Worm (Caenorhabditis elegans) whole organism, young adult: ENCODE measurements around the gene C47E8.4.

Experiments
- B0336.3 ChIP-seq: fragments of 200-800 bp; sonication (Bioruptor generic); IDR thresholded peaks from 2 replicates; pipeline ENCODE4 v1.3.6; 2022; ENCODE audit warnings: missing genetic modification characterization, missing compliant biosample characterization
- F23B12.7 ChIP-seq: sonication (generic microtip); optimal IDR thresholded peaks from 2 replicates; lab custom pipeline; 2017; ENCODE audit warnings: missing genetic modification characterization, mild to moderate bottlenecking, missing compliant biosample characterization, antibody characterized with exemption, moderate library complexity; ENCODE audit not compliant: insufficient read depth
- F55B11.4 ChIP-seq: sonication (generic microtip); optimal IDR thresholded peaks from 2 replicates; lab custom pipeline; 2016; ENCODE audit warnings: missing compliant biosample characterization, missing genetic modification characterization, borderline replicate concordance; ENCODE audit not compliant: insufficient read depth
- F57C9.4 ChIP-seq: sonication (generic microtip); optimal IDR thresholded peaks from 2 replicates; lab custom pipeline; 2017; ENCODE audit warnings: mild to moderate bottlenecking, missing genetic modification characterization, missing compliant biosample characterization
- K11D2.4 ChIP-seq: fragments of 200-800 bp; sonication (Bioruptor generic); IDR thresholded peaks from 2 replicates; pipeline ENCODE4 v1.3.6; 2022; ENCODE audit warnings: missing genetic modification reagents, missing genetic modification characterization, missing compliant biosample characterization
- K12H6.12 ChIP-seq: fragments of 200-800 bp; sonication (Bioruptor generic); optimal IDR thresholded peaks from 2 replicates; lab custom pipeline; 2018; ENCODE audit warnings: mild to moderate bottlenecking, missing genetic modification characterization, missing compliant biosample characterization
- Y53F4B.3 ChIP-seq: fragments of 200-800 bp; sonication (Bioruptor generic); IDR thresholded peaks from 2 replicates; pipeline ENCODE4 v1.3.6; 2022; ENCODE audit warnings: missing genetic modification reagents, missing genetic modification characterization, missing compliant biosample characterization
- Y56A3A.18 ChIP-seq: fragments of 200-800 bp; sonication (Bioruptor generic); IDR thresholded peaks from 2 replicates; pipeline ENCODE4 v1.3.6; 2022; ENCODE audit warnings: missing genetic modification reagents, missing genetic modification characterization, missing compliant biosample characterization
- Y95B8A.8 ChIP-seq: fragments of 200-800 bp; sonication (Bioruptor generic); IDR thresholded peaks from 2 replicates; pipeline ENCODE4 v1.3.6; 2022; ENCODE audit warnings: missing genetic modification reagents, missing genetic modification characterization, missing compliant biosample characterization
- ZK185.1 ChIP-seq: sonication (generic microtip); optimal IDR thresholded peaks from 2 replicates; lab custom pipeline; 2016; ENCODE audit warnings: mild to moderate bottlenecking, missing genetic modification characterization, missing compliant biosample characterization; ENCODE audit not compliant: poor library complexity, severe bottlenecking
- akir-1 ChIP-seq: fragments of 200-800 bp; sonication (Bioruptor generic); optimal IDR thresholded peaks from 2 replicates; lab custom pipeline; 2018; ENCODE audit warnings: mild to moderate bottlenecking, missing genetic modification characterization, moderate library complexity, missing compliant biosample characterization
- aptf-3 ChIP-seq: fragments of 200-800 bp; sonication (Bioruptor generic); IDR thresholded peaks from 2 replicates; pipeline ENCODE4 v1.3.6; 2022; ENCODE audit warnings: missing genetic modification characterization, missing compliant biosample characterization
- attf-6 ChIP-seq: fragments of 200-800 bp; sonication (Bioruptor generic); IDR thresholded peaks from 2 replicates; pipeline ENCODE4 v1.3.6; 2022; ENCODE audit warnings: missing genetic modification reagents, missing genetic modification characterization, missing compliant biosample characterization
- bed-1 ChIP-seq: fragments of 200-800 bp; sonication (Bioruptor generic); IDR thresholded peaks from 2 replicates; pipeline ENCODE4 v1.3.6; 2022; ENCODE audit warnings: missing genetic modification reagents, missing genetic modification characterization, missing compliant biosample characterization
- bed-2 ChIP-seq: fragments of 200-800 bp; sonication (Bioruptor generic); IDR thresholded peaks from 2 replicates; pipeline ENCODE4 v1.3.6; 2022; ENCODE audit warnings: missing genetic modification reagents, missing genetic modification characterization, missing compliant biosample characterization
- ceh-27 ChIP-seq: fragments of 200-800 bp; sonication (Bioruptor generic); optimal IDR thresholded peaks from 2 replicates; lab custom pipeline; 2018; ENCODE audit warnings: mild to moderate bottlenecking, missing genetic modification characterization, moderate library complexity, missing compliant biosample characterization
- ceh-58 ChIP-seq: fragments of 200-800 bp; sonication (Bioruptor generic); IDR thresholded peaks from 2 replicates; pipeline ENCODE4 v1.3.6; 2022; ENCODE audit warnings: missing genetic modification characterization, missing compliant biosample characterization
- ceh-79 ChIP-seq: sonication (generic microtip); optimal IDR thresholded peaks from 2 replicates; lab custom pipeline; 2017; ENCODE audit warnings: mild to moderate bottlenecking, missing genetic modification characterization, missing compliant biosample characterization
- dox-1 ChIP-seq: fragments of 200-800 bp; sonication (Bioruptor generic); IDR thresholded peaks from 2 replicates; pipeline ENCODE4 v1.3.6; 2022; ENCODE audit warnings: missing genetic modification reagents, missing genetic modification characterization, missing compliant biosample characterization
- dpl-1 ChIP-seq: fragments of 150-350 bp; optimal IDR thresholded peaks from 2 replicates; lab custom pipeline; 2014; ENCODE audit warnings: missing biosample characterization, missing genetic modification reagents, missing genetic modification characterization
- efl-1 ChIP-seq: fragments of 150-350 bp; optimal IDR thresholded peaks from 2 replicates; lab custom pipeline; 2014; ENCODE audit warnings: missing biosample characterization, missing genetic modification reagents, missing genetic modification characterization
- egl-44 ChIP-seq: fragments of 200-800 bp; sonication (Bioruptor generic); IDR thresholded peaks from 2 replicates; pipeline ENCODE4 v1.3.6; 2022; ENCODE audit warnings: missing genetic modification reagents, missing genetic modification characterization, missing compliant biosample characterization
- hlh-12 ChIP-seq: sonication (generic microtip); optimal IDR thresholded peaks from 2 replicates; lab custom pipeline; 2016; ENCODE audit warnings: missing genetic modification characterization, missing compliant biosample characterization
- hmg-20 ChIP-seq: fragments of 200-800 bp; sonication (Bioruptor generic); IDR thresholded peaks from 2 replicates; pipeline ENCODE4 v1.3.6; 2022; ENCODE audit warnings: missing genetic modification reagents, missing genetic modification characterization, missing compliant biosample characterization
- hrde-1 ChIP-seq: sonication (generic microtip); optimal IDR thresholded peaks from 2 replicates; lab custom pipeline; 2016; ENCODE audit warnings: missing genetic modification characterization, mild to moderate bottlenecking, missing compliant biosample characterization, moderate library complexity, missing genotype, missing genetic modification reagents, borderline replicate concordance
- lag-1 ChIP-seq: fragments of 200-800 bp; sonication (Bioruptor generic); IDR thresholded peaks from 2 replicates; pipeline ENCODE4 v1.3.6; 2022; ENCODE audit warnings: missing genetic modification reagents, missing genetic modification characterization, missing compliant biosample characterization
- lir-1 ChIP-seq: fragments of 200-800 bp; sonication (Bioruptor generic); conservative IDR thresholded peaks from 2 replicates; pipeline ENCODE4 v1.3.6; 2022; ENCODE audit warnings: missing genetic modification reagents, missing genetic modification characterization, missing compliant biosample characterization
- madf-10 ChIP-seq: sonication (generic microtip); optimal IDR thresholded peaks from 2 replicates; lab custom pipeline; 2016; ENCODE audit warnings: mild to moderate bottlenecking, missing genetic modification characterization, missing compliant biosample characterization
- madf-3 ChIP-seq: fragments of 200-800 bp; sonication (Bioruptor generic); IDR thresholded peaks from 2 replicates; pipeline ENCODE4 v1.3.6; 2022; ENCODE audit warnings: missing genetic modification reagents, missing genetic modification characterization, missing compliant biosample characterization
- madf-6 ChIP-seq: fragments of 200-800 bp; sonication (Bioruptor generic); IDR thresholded peaks from 2 replicates; pipeline ENCODE4 v1.3.6; 2022; ENCODE audit warnings: missing genetic modification reagents, missing genetic modification characterization, missing compliant biosample characterization
- mel-28 ChIP-seq: sonication (generic microtip); optimal IDR thresholded peaks from 2 replicates; lab custom pipeline; 2016; ENCODE audit warnings: borderline replicate concordance, mild to moderate bottlenecking, missing genetic modification characterization, missing compliant biosample characterization
- mxl-1 ChIP-seq: sonication (generic microtip); optimal IDR thresholded peaks from 2 replicates; lab custom pipeline; 2016; ENCODE audit warnings: missing genetic modification characterization, missing compliant biosample characterization
- nfya-1 ChIP-seq: sonication (generic microtip); optimal IDR thresholded peaks from 2 replicates; lab custom pipeline; 2017; ENCODE audit warnings: antibody characterized with exemption, missing compliant biosample characterization, missing genetic modification characterization, borderline replicate concordance; ENCODE audit not compliant: insufficient read depth
- nhr-179 ChIP-seq: sonication (generic microtip); optimal IDR thresholded peaks from 2 replicates; lab custom pipeline; 2016; ENCODE audit warnings: mild to moderate bottlenecking, missing genetic modification characterization, missing compliant biosample characterization
- nhr-90 ChIP-seq: sonication (generic microtip); optimal IDR thresholded peaks from 2 replicates; lab custom pipeline; 2016; ENCODE audit warnings: missing genotype, mild to moderate bottlenecking, missing genetic modification characterization, missing compliant biosample characterization
- pbrm-1 ChIP-seq: fragments of 200-800 bp; sonication (Bioruptor generic); IDR thresholded peaks from 2 replicates; pipeline ENCODE4 v1.3.6; 2022; ENCODE audit warnings: missing genetic modification reagents, missing genetic modification characterization, missing compliant biosample characterization
- rcor-1 ChIP-seq: fragments of 200-800 bp; sonication (Bioruptor generic); IDR thresholded peaks from 2 replicates; pipeline ENCODE4 v1.3.6; 2022; ENCODE audit warnings: missing genetic modification reagents, missing genetic modification characterization, missing compliant biosample characterization
- rec-8 ChIP-seq, 2 experiments: sonication (generic microtip); optimal IDR thresholded peaks; 2 replicates each; lab custom pipeline; 2016; ENCODE audit warnings: mild to moderate bottlenecking in 2 of 2, missing genetic modification characterization in 2 of 2, missing genetic modification reagents in 2 of 2, missing genotype in 2 of 2, missing biosample characterization in 1 of 2, missing compliant biosample characterization in 1 of 2, moderate library complexity in 1 of 2
- sptf-2 ChIP-seq: fragments of 200-800 bp; sonication (Bioruptor generic); optimal IDR thresholded peaks from 2 replicates; lab custom pipeline; 2018; ENCODE audit warnings: mild to moderate bottlenecking, missing genetic modification characterization, missing compliant biosample characterization
- tbp1 ChIP-seq: fragments of 200-800 bp; sonication (Bioruptor generic); optimal IDR thresholded peaks from 2 replicates; lab custom pipeline; 2018; ENCODE audit warnings: mild to moderate bottlenecking, missing genetic modification characterization, missing compliant biosample characterization
- unc-130 ChIP-seq: sonication (generic microtip); optimal IDR thresholded peaks from 2 replicates; lab custom pipeline; 2016; ENCODE audit warnings: missing genetic modification reagents, missing genetic modification characterization, missing compliant biosample characterization
- unc-62 ChIP-seq: fragments of 150-350 bp; optimal IDR thresholded peaks from 2 replicates; lab custom pipeline; 2014; ENCODE audit warnings: missing biosample characterization, missing genetic modification reagents, missing genetic modification characterization
- zfh-2 ChIP-seq: fragments of 200-800 bp; sonication (Bioruptor generic); conservative IDR thresholded peaks from 2 replicates; pipeline ENCODE4 v1.3.6; 2022; ENCODE audit warnings: missing genetic modification reagents, missing genetic modification characterization, missing compliant biosample characterization
- ztf-25 ChIP-seq: fragments of 200-800 bp; sonication (Bioruptor generic); IDR thresholded peaks from 2 replicates; pipeline ENCODE4 v1.3.6; 2022; ENCODE audit warnings: missing genetic modification reagents, missing genetic modification characterization, missing compliant biosample characterization
- ztf-28 ChIP-seq: fragments of 200-800 bp; sonication (Bioruptor generic); IDR thresholded peaks from 2 replicates; pipeline ENCODE4 v1.3.6; 2022; ENCODE audit warnings: missing genetic modification reagents, missing genetic modification characterization, missing compliant biosample characterization
- ztf-3 ChIP-seq: fragments of 200-800 bp; sonication (Bioruptor generic); optimal IDR thresholded peaks from 2 replicates; lab custom pipeline; 2018; ENCODE audit warnings: mild to moderate bottlenecking, missing genetic modification characterization, missing compliant biosample characterization
- ztf-6 ChIP-seq: fragments of 200-800 bp; sonication (Bioruptor generic); IDR thresholded peaks from 2 replicates; pipeline ENCODE4 v1.3.6; 2022; ENCODE audit warnings: missing genetic modification reagents, missing genetic modification characterization, missing compliant biosample characterization

Gene C47E8.4

DNA sequence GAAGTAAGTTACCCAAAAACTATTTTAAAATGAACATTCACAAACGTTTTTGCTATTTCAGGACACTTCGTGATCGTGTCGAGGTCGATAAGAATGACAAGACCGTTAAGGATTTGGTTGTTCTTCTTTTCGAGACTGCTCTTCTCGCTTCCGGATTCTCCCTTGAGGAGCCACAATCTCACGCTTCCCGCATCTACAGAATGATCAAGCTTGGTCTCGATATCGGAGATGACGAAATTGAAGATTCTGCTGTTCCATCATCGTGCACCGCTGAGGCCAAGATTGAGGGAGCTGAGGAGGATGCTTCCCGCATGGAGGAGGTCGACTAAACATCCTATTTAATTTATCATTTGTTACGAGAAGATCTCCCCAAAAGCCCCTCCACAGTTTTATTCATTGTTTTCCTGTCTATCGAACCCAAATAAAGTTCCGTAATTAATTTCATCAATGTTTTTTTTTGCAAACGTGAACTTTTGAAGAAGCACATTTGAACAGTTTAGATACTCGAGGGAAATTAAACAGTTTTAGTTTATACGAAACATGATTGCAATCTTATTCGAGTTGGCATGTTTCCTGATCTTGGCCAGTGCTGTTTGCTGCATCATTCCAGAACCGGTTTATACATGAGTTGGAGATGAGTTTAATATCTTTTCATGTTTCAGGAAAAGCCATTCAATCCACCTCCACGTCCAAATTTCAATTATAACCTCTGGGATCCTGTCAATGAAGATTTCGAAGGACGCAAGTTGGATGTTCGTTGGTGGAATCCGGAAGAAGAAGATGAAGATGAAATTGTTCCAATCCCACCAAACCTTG, 3.0 kb upstream of the C47E8.4 start, which contains the start of gene C47E8.11 (continued):
- TF ChIP-seq dox-1 (GFP tag; lab: Robert Waterston, UW) (peak; percentile 76), lag-1 (GFP tag; lab: Robert Waterston, UW) (peak; percentile 6; the same call in 1 of the 2 replicates), ceh-27 (GFP tag; lab: Kevin White, UChicago) (no peak), egl-44 (GFP tag; lab: Robert Waterston, UW) (no peak), hlh-12 (no peak), dpl-1 (GFP tag; lab: Kevin White, UChicago) (no peak), madf-3 (GFP tag; lab: Robert Waterston, UW) (peak; percentile 72; the same call in 1 of the 2 replicates), mxl-1 (no peak), F55B11.4 (tag; lab: Kevin White, UChicago) (no peak), hrde-1 (tag; lab: Kevin White, UChicago) (peak; percentile 21), K12H6.12 (peak; percentile 39), bed-2 (GFP tag; lab: Robert Waterston, UW) (no peak), madf-10 (tag; lab: Kevin White, UChicago) (peak; percentile 60), ztf-6 (GFP tag; lab: Robert Waterston, UW) (no peak), F23B12.7 (tag; lab: Kevin White, UChicago) (peak; percentile 44), unc-130 (GFP tag; lab: Kevin White, UChicago) (peak; percentile 46), Y95B8A.8 (no peak; the same call in 1 of the 2 replicates), akir-1 (GFP tag; lab: Kevin White, UChicago) (no peak), efl-1 (GFP tag; lab: Kevin White, UChicago) (peak; percentile 19), ceh-58 (GFP tag; lab: Robert Waterston, UW) (no peak), nhr-179 (no peak), rcor-1 (peak; percentile 30), ztf-28 (GFP tag; lab: Robert Waterston, UW) (no peak), rec-8 (tag; optimal IDR thresholded peaks at IDR 0.05; lab: Kevin White, UChicago) (no peak), ceh-79 (tag; lab: Kevin White, UChicago) (peak; percentile 80), zfh-2 (peak; percentile 51), tbp1 (GFP tag; lab: Kevin White, UChicago) (peak; percentile 67), nfya-1 (tag; lab: Kevin White, UChicago) (no peak), ztf-3 (GFP tag; lab: Kevin White, UChicago) (no peak), pbrm-1 (peak; percentile 85), unc-62 (GFP tag; lab: Kevin White, UChicago) (no peak), bed-1 (GFP tag; lab: Robert Waterston, UW) (no peak), nhr-90 (tag; lab: Kevin White, UChicago) (no peak), Y53F4B.3 (no peak), sptf-2 (GFP tag; lab: Kevin White, UChicago) (peak; percentile 16), hmg-20 (GFP tag; lab: Robert Waterston, UW) (peak; percentile 57), aptf-3 (GFP tag; lab: Robert Waterston, UW) (no peak), K11D2.4 (GFP tag; lab: Robert Waterston, UW) (no peak), ztf-25 (GFP tag; lab: Robert Waterston, UW) (no peak), lir-1 (GFP tag; lab: Robert Waterston, UW) (no peak), Y56A3A.18 (GFP tag; lab: Robert Waterston, UW) (peak; percentile 92), attf-6 (no peak; the same call in 1 of the 2 replicates), F57C9.4 (tag; lab: Kevin White, UChicago) (no peak), ZK185.1 (tag; lab: Kevin White, UChicago) (peak; percentile 64), mel-28 (tag; lab: Kevin White, UChicago) (no peak), B0336.3 (GFP tag; lab: Robert Waterston, UW) (peak; percentile 86), madf-6 (peak; percentile 84)
